Worm (Caenorhabditis elegans): ENCODE results near the gene irld-25.

- TF ChIP-seq ama-1 (optimal IDR thresholded peaks at IDR 0.05) (no peak), ttx-3 (tag; optimal IDR thresholded peaks at IDR 0.05) (no peak), pqm-1 (tag; optimal IDR thresholded peaks at IDR 0.05) (no peak), T23F11.4 (GFP tag; optimal IDR thresholded peaks at IDR 0.05) (no peak), elt-4 (tag; optimal IDR thresholded peaks at IDR 0.05) (no peak), pha-4 (tag; optimal IDR thresholded peaks at IDR 0.05) (no peak), ref-2 (tag; optimal IDR thresholded peaks at IDR 0.05) (no peak)
Measured at ce11 chrV:15216705-15217104, 4.7 kb upstream of the irld-25 start, which contains the start of gene sri-25.
